Fruit fly (Drosophila melanogaster): ENCODE measurements around the gene Cks85A.

Cks85A gene

DNA sequence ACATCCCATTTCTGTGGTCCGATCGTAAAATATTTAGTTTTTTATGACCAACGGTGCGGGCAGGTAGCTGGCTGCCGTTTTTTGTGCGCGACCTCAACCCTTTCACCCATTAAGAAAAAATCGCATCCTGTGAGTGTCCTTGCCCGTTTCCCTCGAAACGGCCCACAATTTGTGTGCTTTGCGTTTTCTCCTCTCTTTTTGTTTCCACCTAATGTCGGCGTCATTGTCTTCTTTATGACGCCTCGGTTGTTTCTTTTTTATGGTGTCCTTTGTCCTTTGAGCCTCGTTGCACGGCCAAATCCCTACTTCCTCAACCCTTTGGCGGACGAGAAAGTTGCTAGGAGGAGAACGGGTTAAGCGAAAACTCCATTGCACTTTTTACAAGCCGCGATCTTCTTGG is 17.1 kb downstream of the Cks85A start:
- TF ChIP-seq dmrt93B (GFP tag; optimal IDR thresholded peaks at IDR 0.05) (no peak), fru (GFP tag; optimal IDR thresholded peaks at IDR 0.05) (no peak), OdsH (GFP tag; optimal IDR thresholded peaks at IDR 0.05) (no peak), CG32264 (GFP tag; optimal IDR thresholded peaks at IDR 0.05) (no peak), Jra (GFP tag; optimal IDR thresholded peaks at IDR 0.05) (no peak), Rel (GFP tag; optimal IDR thresholded peaks at IDR 0.05) (no peak), Rel (tag; optimal IDR thresholded peaks at IDR 0.05) (no peak), dsf (GFP tag; optimal IDR thresholded peaks at IDR 0.05; ENCODE audit: borderline replicate concordance) (no peak), Mio (GFP tag; optimal IDR thresholded peaks at IDR 0.05) (no peak), CrebA (GFP tag; optimal IDR thresholded peaks at IDR 0.05; ENCODE audit: borderline replicate concordance) (no peak), lola (GFP tag; optimal IDR thresholded peaks at IDR 0.05) (no peak), Myc (optimal IDR thresholded peaks at IDR 0.05) (no peak), sv (GFP tag; optimal IDR thresholded peaks at IDR 0.05) (no peak), woc (GFP tag; optimal IDR thresholded peaks at IDR 0.05) (no peak), Hr78 (GFP tag; optimal IDR thresholded peaks at IDR 0.05) (no peak), HLH106 (tag; optimal IDR thresholded peaks at IDR 0.05) (no peak), br (GFP tag; optimal IDR thresholded peaks at IDR 0.05) (no peak), tai (GFP tag; optimal IDR thresholded peaks at IDR 0.05) (no peak)

DNA sequence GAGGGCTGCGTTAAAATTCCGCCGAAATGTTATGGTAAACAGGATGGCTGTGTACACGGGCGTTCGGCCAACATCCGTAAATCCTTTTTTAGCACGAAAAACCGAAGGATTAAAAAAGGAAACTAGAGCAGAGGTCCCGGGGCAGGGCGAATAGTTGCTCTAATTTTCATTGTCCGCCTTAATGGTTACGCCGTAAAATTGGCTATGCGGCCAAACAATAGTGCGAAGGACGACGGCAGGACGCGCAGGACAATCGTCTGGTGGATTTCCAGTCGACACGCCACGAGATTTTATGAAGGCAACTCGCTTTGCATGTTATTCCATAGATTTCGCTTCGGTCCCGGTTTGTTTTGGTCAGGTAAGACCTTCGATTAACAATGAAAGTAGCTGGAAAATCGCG is 17.6 kb downstream of the Cks85A start:
- no peak for TF ChIP-seq Jra (GFP tag; optimal IDR thresholded peaks at IDR 0.05)
- no peak for TF ChIP-seq fru (GFP tag; optimal IDR thresholded peaks at IDR 0.05)
- no peak for TF ChIP-seq dsf (GFP tag; optimal IDR thresholded peaks at IDR 0.05; ENCODE audit: borderline replicate concordance)
- no peak for TF ChIP-seq psq (GFP tag; optimal IDR thresholded peaks at IDR 0.05)
- no peak for TF ChIP-seq woc (GFP tag; optimal IDR thresholded peaks at IDR 0.05)
- TF ChIP-seq dmrt93B (GFP tag; optimal IDR thresholded peaks at IDR 0.05): no peak
- no peak for TF ChIP-seq Sp1 (GFP tag; optimal IDR thresholded peaks at IDR 0.05)
- no peak for TF ChIP-seq rgr (GFP tag; optimal IDR thresholded peaks at IDR 0.05)
- TF ChIP-seq HLH106 (tag; optimal IDR thresholded peaks at IDR 0.05): no peak
- no peak for TF ChIP-seq CG9705 (GFP tag; optimal IDR thresholded peaks at IDR 0.05)
- TF ChIP-seq Myc (optimal IDR thresholded peaks at IDR 0.05): no peak
- TF ChIP-seq pan (optimal IDR thresholded peaks at IDR 0.05): no peak
- TF ChIP-seq ey (GFP tag; optimal IDR thresholded peaks at IDR 0.05): no peak
- TF ChIP-seq sage (GFP tag; optimal IDR thresholded peaks at IDR 0.05): no peak
- no peak for TF ChIP-seq OdsH (GFP tag; optimal IDR thresholded peaks at IDR 0.05)
- no peak for TF ChIP-seq foxo (GFP tag; optimal IDR thresholded peaks at IDR 0.05)
- no peak for TF ChIP-seq br (GFP tag; optimal IDR thresholded peaks at IDR 0.05)
- TF ChIP-seq Vsx2 (GFP tag; optimal IDR thresholded peaks at IDR 0.05; ENCODE audit: partially characterized antibody): no peak
- TF ChIP-seq GATAd (GFP tag; optimal IDR thresholded peaks at IDR 0.05): no peak
- no peak for TF ChIP-seq dl (GFP tag; optimal IDR thresholded peaks at IDR 0.05; ENCODE audit: insufficient read depth in 1 of 2, partially characterized antibody in 2 of 2)

DNA sequence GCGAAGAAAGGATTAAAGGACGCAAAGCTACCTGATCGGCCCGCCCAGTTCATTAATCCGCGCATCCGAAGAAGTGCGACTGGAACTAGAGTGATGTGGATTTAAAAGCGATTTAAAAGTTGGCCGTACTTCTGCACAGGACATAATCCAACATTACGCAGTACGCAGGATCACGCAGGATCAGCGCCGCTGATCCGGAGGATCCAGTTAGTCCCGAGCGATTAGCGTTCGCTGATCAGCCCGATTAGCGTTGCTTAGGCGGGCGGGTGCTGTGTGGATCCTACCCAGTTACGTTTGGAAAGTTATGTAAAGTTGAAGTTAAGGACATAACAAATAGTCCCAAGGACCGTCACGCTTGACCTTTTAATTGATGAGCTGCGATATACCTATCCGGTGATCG is 19.0 kb downstream of the Cks85A start:
- TF ChIP-seq ey (GFP tag; optimal IDR thresholded peaks at IDR 0.05): no peak
- TF ChIP-seq fru (GFP tag; optimal IDR thresholded peaks at IDR 0.05): no peak
- TF ChIP-seq brk (GFP tag; optimal IDR thresholded peaks at IDR 0.05): no peak
- TF ChIP-seq Hnf4 (GFP tag; optimal IDR thresholded peaks at IDR 0.05): no peak

DNA sequence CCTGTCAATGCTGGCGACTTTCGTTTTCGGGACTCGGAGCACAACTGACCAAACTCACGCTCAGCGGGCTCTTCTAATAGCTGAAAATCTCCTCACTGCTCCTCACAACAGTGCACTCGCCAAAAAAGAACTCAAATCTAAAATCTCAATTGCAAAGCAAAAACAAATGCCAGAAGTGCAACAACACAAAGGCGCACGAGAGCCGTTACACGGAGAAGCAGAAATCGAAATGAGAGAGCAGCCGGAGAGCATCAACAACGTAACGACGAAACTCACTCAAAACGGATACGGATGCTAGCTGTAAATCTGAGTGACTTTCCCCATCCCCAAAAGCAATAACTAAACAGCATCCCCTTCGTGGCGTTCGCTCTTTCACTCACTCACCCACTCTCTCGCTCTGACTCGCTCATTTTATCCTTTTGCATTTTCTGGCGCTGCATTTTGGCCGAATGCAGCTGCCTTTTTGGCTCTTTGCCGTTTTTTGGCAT is 20.4 kb downstream of the Cks85A start, which contains the start of gene hb:
Gene hb (minus strand): TSS at position 51 of the 488 bp plus-strand sequence.
- TF ChIP-seq CG9705 (GFP tag; optimal IDR thresholded peaks at IDR 0.05): no peak
- no peak for TF ChIP-seq sage (GFP tag; optimal IDR thresholded peaks at IDR 0.05)
- no peak for TF ChIP-seq woc (GFP tag; optimal IDR thresholded peaks at IDR 0.05)
- TF ChIP-seq br (GFP tag; optimal IDR thresholded peaks at IDR 0.05): no peak
- no peak for TF ChIP-seq Jra (GFP tag; optimal IDR thresholded peaks at IDR 0.05)
- TF ChIP-seq jim (GFP tag; optimal IDR thresholded peaks at IDR 0.05): no peak
- TF ChIP-seq Rel (GFP tag; optimal IDR thresholded peaks at IDR 0.05): no peak
- TF ChIP-seq Rel (tag; optimal IDR thresholded peaks at IDR 0.05): no peak
- TF ChIP-seq Hr78 (GFP tag; optimal IDR thresholded peaks at IDR 0.05): no peak
- TF ChIP-seq brk (GFP tag; optimal IDR thresholded peaks at IDR 0.05): no peak
- TF ChIP-seq Dif (GFP tag; optimal IDR thresholded peaks at IDR 0.05; ENCODE audit: partially characterized antibody): no peak
- TF ChIP-seq h (GFP tag; optimal IDR thresholded peaks at IDR 0.05): no peak
